Fruit fly (Drosophila melanogaster): ENCODE results near the gene twin.

Gene twin

dm6 chr3R:24206341-24207114 lies 15.2 kb downstream of the twin start (continued):
- TF ChIP-seq CG13296 (GFP tag; optimal IDR thresholded peaks at IDR 0.05) (peak; percentile 15), CG33213 (GFP tag; optimal IDR thresholded peaks at IDR 0.05) (no peak), twi (tag; optimal IDR thresholded peaks at IDR 0.05) (no peak), CG16815 (GFP tag; optimal IDR thresholded peaks at IDR 0.05) (no peak), Bgb (GFP tag; IDR thresholded peaks at IDR 0.05; ENCODE audit: partially characterized antibody) (no peak), MESR4 (GFP tag; optimal IDR thresholded peaks at IDR 0.05) (no peak), CG15696 (tag; optimal IDR thresholded peaks at IDR 0.05) (no peak), CG9817 (tag; optimal IDR thresholded peaks at IDR 0.05) (peak; percentile 49), toy (GFP tag; IDR thresholded peaks at IDR 0.05) (no peak), CG2120 (GFP tag; optimal IDR thresholded peaks at IDR 0.05) (no peak), az2 (GFP tag; optimal IDR thresholded peaks at IDR 0.05) (peak; percentile 46), Hmx (GFP tag; optimal IDR thresholded peaks at IDR 0.05) (no peak), TFAM (GFP tag; optimal IDR thresholded peaks at IDR 0.05) (no peak), CG7963 (GFP tag; IDR thresholded peaks at IDR 0.05; ENCODE audit: partially characterized antibody) (no peak), Dll (GFP tag; IDR thresholded peaks at IDR 0.05; ENCODE audit: partially characterized antibody) (no peak), CG3065 (GFP tag; optimal IDR thresholded peaks at IDR 0.05) (no peak), CG13287 (GFP tag; IDR thresholded peaks at IDR 0.05; ENCODE audit: partially characterized antibody) (no peak), gem (tag; optimal IDR thresholded peaks at IDR 0.05) (peak; percentile 74), Adf1 (GFP tag; IDR thresholded peaks at IDR 0.05) (no peak), Six4 (GFP tag; optimal IDR thresholded peaks at IDR 0.05) (no peak), sug (tag; optimal IDR thresholded peaks at IDR 0.05) (no peak), ewg (GFP tag; optimal IDR thresholded peaks at IDR 0.05) (peak; percentile 38), gt (GFP tag; IDR thresholded peaks at IDR 0.05) (no peak), Ravus (GFP tag; IDR thresholded peaks at IDR 0.05) (no peak), CG4328 (GFP tag; optimal IDR thresholded peaks at IDR 0.05) (no peak), CG11093 (GFP tag; IDR thresholded peaks at IDR 0.05) (no peak), hb (GFP tag; IDR thresholded peaks at IDR 0.05; ENCODE audit: partially characterized antibody) (no peak), mam (GFP tag; optimal IDR thresholded peaks at IDR 0.05) (peak; percentile 6), nerfin-1 (tag; optimal IDR thresholded peaks at IDR 0.05) (peak; percentile 59), slp2 (GFP tag; optimal IDR thresholded peaks at IDR 0.05) (no peak), kni (GFP tag; optimal IDR thresholded peaks at IDR 0.05) (peak; percentile 32), CG12219 (GFP tag; optimal IDR thresholded peaks at IDR 0.05) (peak; percentile 61), CG5180 (GFP tag; optimal IDR thresholded peaks at IDR 0.05) (peak; percentile 31), otp (GFP tag; IDR thresholded peaks at IDR 0.05) (no peak), chinmo (GFP tag; IDR thresholded peaks at IDR 0.05; ENCODE audit: partially characterized antibody) (no peak), row (GFP tag; IDR thresholded peaks at IDR 0.05) (peak; percentile 56), inv (GFP tag; IDR thresholded peaks at IDR 0.05; ENCODE audit: partially characterized antibody) (no peak), Ssrp (tag; optimal IDR thresholded peaks at IDR 0.05) (peak; percentile 64), Stat92E (GFP tag; optimal IDR thresholded peaks at IDR 0.05) (no peak), CG30020 (tag; optimal IDR thresholded peaks at IDR 0.05) (no peak), Nf-YA (GFP tag; IDR thresholded peaks at IDR 0.05) (no peak), gcm2 (GFP tag; optimal IDR thresholded peaks at IDR 0.05) (no peak), Atf-2 (GFP tag; optimal IDR thresholded peaks at IDR 0.05) (no peak), CG4730 (GFP tag; IDR thresholded peaks at IDR 0.05) (peak; percentile 6; the same call in 1 of the 2 replicates), CTCF (GFP tag; optimal IDR thresholded peaks at IDR 0.05) (no peak), Lpt (GFP tag; optimal IDR thresholded peaks at IDR 0.05) (no peak), Gsc (GFP tag; IDR thresholded peaks at IDR 0.05) (no peak), H2.0 (GFP tag; IDR thresholded peaks at IDR 0.05) (peak; percentile 47; the same call in 1 of the 2 replicates), p53 (GFP tag; optimal IDR thresholded peaks at IDR 0.05) (no peak), CG30403 (GFP tag; optimal IDR thresholded peaks at IDR 0.05) (peak; percentile 31)
